Fruit fly (Drosophila melanogaster) whole organism, embryonic: ENCODE results near the gene CG6040.

Experiments used
- Atf3 ChIP-seq: fragments of 200-800 bp; sonication (Bioruptor generic); optimal IDR thresholded peaks from 3 replicates; lab custom pipeline; 2016; ENCODE audit warnings: missing biosample characterization, missing genetic modification characterization
- CG11723 ChIP-seq: fragments of 200-800 bp; sonication (Bioruptor generic); optimal IDR thresholded peaks from 2 replicates; lab custom pipeline; 2017; ENCODE audit warnings: missing biosample characterization, mild to moderate bottlenecking, missing genetic modification characterization
- CG12104 ChIP-seq: fragments of 200-800 bp; sonication (Bioruptor generic); optimal IDR thresholded peaks from 3 replicates; lab custom pipeline; 2016; ENCODE audit warnings: missing biosample characterization, missing genetic modification characterization
- CG17186 ChIP-seq: fragments of 200-800 bp; sonication (Bioruptor generic); optimal IDR thresholded peaks from 3 replicates; lab custom pipeline; 2017; ENCODE audit warnings: missing biosample characterization, missing genetic modification reagents, missing genetic modification characterization
- CG18011 ChIP-seq: fragments of 200-800 bp; sonication (Bioruptor generic); optimal IDR thresholded peaks from 2 replicates; lab custom pipeline; 2017; ENCODE audit warnings: missing biosample characterization, missing genetic modification characterization, mild to moderate bottlenecking, moderate library complexity, missing genotype
- CG18599 ChIP-seq: fragments of 200-800 bp; sonication (Bioruptor generic); optimal IDR thresholded peaks from 3 replicates; lab custom pipeline; 2017; ENCODE audit warnings: missing biosample characterization, missing genetic modification characterization, mild to moderate bottlenecking, moderate library complexity, missing genetic modification reagents
- CG18619 ChIP-seq: fragments of 200-800 bp; sonication (Bioruptor generic); optimal IDR thresholded peaks from 3 replicates; lab custom pipeline; 2017; ENCODE audit warnings: missing biosample characterization, mild to moderate bottlenecking, missing genetic modification characterization
- CG2202 ChIP-seq: fragments of 200-800 bp; sonication (Bioruptor generic); optimal IDR thresholded peaks from 2 replicates; lab custom pipeline; 2018; ENCODE audit warnings: missing biosample characterization, mild to moderate bottlenecking, missing genetic modification characterization
- CG31388 ChIP-seq: fragments of 200-800 bp; sonication (Bioruptor generic); optimal IDR thresholded peaks from 2 replicates; lab custom pipeline; 2016; ENCODE audit warnings: missing biosample characterization, missing genetic modification characterization
- CG3163 ChIP-seq: fragments of 200-800 bp; sonication (Bioruptor generic); optimal IDR thresholded peaks from 3 replicates; lab custom pipeline; 2016; ENCODE audit warnings: missing biosample characterization, missing genetic modification characterization
- CG3407 ChIP-seq: fragments of 200-800 bp; sonication (Bioruptor generic); optimal IDR thresholded peaks from 2 replicates; lab custom pipeline; 2018; ENCODE audit warnings: missing biosample characterization, mild to moderate bottlenecking, missing genetic modification characterization
- CG7271 ChIP-seq: fragments of 200-800 bp; sonication (Bioruptor generic); optimal IDR thresholded peaks from 2 replicates; lab custom pipeline; 2018; ENCODE audit warnings: missing biosample characterization, mild to moderate bottlenecking, missing genetic modification characterization, moderate library complexity
- CG7839 ChIP-seq: fragments of 200-800 bp; sonication (Bioruptor generic); optimal IDR thresholded peaks from 3 replicates; lab custom pipeline; 2018; ENCODE audit warnings: missing biosample characterization, mild to moderate bottlenecking, missing genetic modification characterization, moderate library complexity
- CkIIα-i1 ChIP-seq: fragments of 200-800 bp; sonication (Bioruptor generic); IDR thresholded peaks from 2 replicates; pipeline ENCODE4 v1.3.6; 2022; ENCODE audit warnings: missing biosample characterization, missing genetic modification characterization
- CoRest ChIP-seq: fragments of 200-800 bp; sonication (Bioruptor generic); optimal IDR thresholded peaks from 3 replicates; lab custom pipeline; 2018; ENCODE audit warnings: missing biosample characterization, mild to moderate bottlenecking, missing genetic modification characterization, moderate library complexity
- D19A ChIP-seq: fragments of 200-800 bp; optimal IDR thresholded peaks from 3 replicates; lab custom pipeline; 2019; ENCODE audit warnings: missing biosample characterization, mild to moderate bottlenecking, missing genetic modification characterization, moderate library complexity
- Dip3 ChIP-seq: fragments of 200-800 bp; sonication (Bioruptor generic); optimal IDR thresholded peaks from 3 replicates; lab custom pipeline; 2016; ENCODE audit warnings: missing biosample characterization, missing genetic modification characterization
- Doc3 ChIP-seq: fragments of 200-800 bp; sonication (Bioruptor generic); IDR thresholded peaks from 3 replicates; pipeline ENCODE4 v1.3.6; 2022; ENCODE audit warnings: missing biosample characterization, missing genetic modification characterization; ENCODE audit not compliant: partially characterized antibody
- ERR ChIP-seq: fragments of 200-800 bp; sonication (Bioruptor generic); optimal IDR thresholded peaks from 2 replicates; lab custom pipeline; 2016; ENCODE audit warnings: missing biosample characterization, missing genetic modification characterization
- Ets97D ChIP-seq: fragments of 200-800 bp; sonication (Bioruptor generic); optimal IDR thresholded peaks from 3 replicates; lab custom pipeline; 2016; ENCODE audit warnings: missing biosample characterization, missing genetic modification characterization
- Fer1 ChIP-seq: fragments of 200-800 bp; sonication (Bioruptor generic); optimal IDR thresholded peaks from 2 replicates; lab custom pipeline; 2017; ENCODE audit warnings: missing biosample characterization, mild to moderate bottlenecking, missing genetic modification characterization
- Gsc ChIP-seq: fragments of 200-800 bp; sonication (Bioruptor generic); IDR thresholded peaks from 2 replicates; pipeline ENCODE4 v1.3.6; 2022; ENCODE audit warnings: missing biosample characterization, missing genetic modification characterization
- Mad ChIP-seq: fragments of 200-800 bp; sonication (Bioruptor generic); optimal IDR thresholded peaks from 2 replicates; lab custom pipeline; 2016; ENCODE audit warnings: missing biosample characterization, missing genetic modification characterization
- NfI ChIP-seq: fragments of 200-800 bp; sonication (Bioruptor generic); optimal IDR thresholded peaks from 3 replicates; lab custom pipeline; 2018; ENCODE audit warnings: missing biosample characterization, mild to moderate bottlenecking, missing genetic modification characterization, moderate library complexity
- Opbp ChIP-seq: fragments of 200-800 bp; sonication (Bioruptor generic); IDR thresholded peaks from 3 replicates; pipeline ENCODE4 v1.3.6; 2022; ENCODE audit warnings: missing biosample characterization, missing genetic modification characterization; ENCODE audit not compliant: partially characterized antibody
- Usf ChIP-seq: fragments of 200-800 bp; sonication (Bioruptor generic); optimal IDR thresholded peaks from 2 replicates; lab custom pipeline; 2017; ENCODE audit warnings: missing genotype, missing biosample characterization, missing genetic modification characterization
- Xrp1 ChIP-seq: fragments of 200-800 bp; sonication (Bioruptor generic); IDR thresholded peaks from 2 replicates; pipeline ENCODE4 v1.3.6; 2022; ENCODE audit warnings: missing biosample characterization, missing genetic modification characterization
- ase ChIP-seq: fragments of 200-800 bp; sonication (Bioruptor generic); IDR thresholded peaks from 3 replicates; pipeline ENCODE4 v1.3.6; 2022; ENCODE audit warnings: missing biosample characterization, missing genetic modification characterization
- ato ChIP-seq: fragments of 200-800 bp; sonication (Bioruptor generic); IDR thresholded peaks from 2 replicates; pipeline ENCODE4 v1.3.6; 2022; ENCODE audit warnings: missing biosample characterization, missing genetic modification characterization; ENCODE audit not compliant: partially characterized antibody
- cad ChIP-seq: fragments of >200 bp; optimal IDR thresholded peaks from 2 replicates; lab custom pipeline; 2017; ENCODE audit warnings: missing biosample characterization, missing genetic modification characterization
- cwo ChIP-seq: fragments of 200-800 bp; sonication (Bioruptor generic); optimal IDR thresholded peaks from 3 replicates; lab custom pipeline; 2017; ENCODE audit warnings: missing biosample characterization, missing genetic modification characterization, mild to moderate bottlenecking, moderate library complexity, missing genetic modification reagents
- dan ChIP-seq: fragments of 200-800 bp; sonication (Bioruptor generic); IDR thresholded peaks from 2 replicates; pipeline ENCODE4 v1.3.6; 2022; ENCODE audit warnings: missing biosample characterization, missing genetic modification characterization
- danr ChIP-seq: fragments of 200-800 bp; sonication (Bioruptor generic); IDR thresholded peaks from 2 replicates; pipeline ENCODE4 v1.3.6; 2022; ENCODE audit warnings: missing biosample characterization, missing genetic modification characterization
- dmrt11E ChIP-seq: fragments of 200-800 bp; sonication (Bioruptor generic); optimal IDR thresholded peaks from 3 replicates; lab custom pipeline; 2018; ENCODE audit warnings: missing biosample characterization, mild to moderate bottlenecking, missing genetic modification characterization, moderate library complexity
- emc ChIP-seq: fragments of 200-800 bp; sonication (Bioruptor generic); optimal IDR thresholded peaks from 2 replicates; lab custom pipeline; 2016; ENCODE audit warnings: missing biosample characterization, missing genetic modification characterization
- eyg ChIP-seq: fragments of 200-800 bp; sonication (Bioruptor generic); optimal IDR thresholded peaks from 3 replicates; lab custom pipeline; 2016; ENCODE audit warnings: missing biosample characterization, missing genetic modification characterization
- fd3F ChIP-seq: fragments of 200-800 bp; sonication (Bioruptor generic); optimal IDR thresholded peaks from 2 replicates; lab custom pipeline; 2018; ENCODE audit warnings: missing biosample characterization, mild to moderate bottlenecking, missing genetic modification characterization, moderate library complexity
- gcm2 ChIP-seq: fragments of 200-800 bp; sonication (Bioruptor generic); optimal IDR thresholded peaks from 2 replicates; lab custom pipeline; 2016; ENCODE audit warnings: missing biosample characterization, missing genetic modification characterization
- gsb ChIP-seq: fragments of 200-800 bp; sonication (Bioruptor generic); IDR thresholded peaks from 2 replicates; pipeline ENCODE4 v1.3.6; 2022; ENCODE audit warnings: missing biosample characterization, missing genetic modification characterization
- ham ChIP-seq: fragments of 200-800 bp; sonication (Bioruptor generic); IDR thresholded peaks from 2 replicates; pipeline ENCODE4 v1.3.6; 2022; ENCODE audit warnings: missing biosample characterization, missing genetic modification characterization
- inv ChIP-seq: fragments of 200-800 bp; sonication (Bioruptor generic); IDR thresholded peaks from 2 replicates; pipeline ENCODE4 v1.3.6; 2022; ENCODE audit warnings: missing biosample characterization, missing genetic modification characterization; ENCODE audit not compliant: partially characterized antibody
- kah ChIP-seq: fragments of 200-800 bp; sonication (Bioruptor generic); optimal IDR thresholded peaks from 2 replicates; lab custom pipeline; 2018; ENCODE audit warnings: missing biosample characterization, mild to moderate bottlenecking, missing genetic modification characterization
- pb ChIP-seq: fragments of 200-800 bp; sonication (Bioruptor generic); optimal IDR thresholded peaks from 3 replicates; lab custom pipeline; 2016; ENCODE audit warnings: missing biosample characterization, missing genetic modification characterization
- pros ChIP-seq: fragments of 200-800 bp; sonication (Bioruptor generic); optimal IDR thresholded peaks from 3 replicates; lab custom pipeline; 2019; ENCODE audit warnings: missing biosample characterization, mild to moderate bottlenecking, missing genetic modification characterization, moderate library complexity
- row ChIP-seq: fragments of 200-800 bp; sonication (Bioruptor generic); IDR thresholded peaks from 3 replicates; pipeline ENCODE4 v1.3.6; 2022; ENCODE audit warnings: missing biosample characterization, missing genetic modification characterization
- scrt ChIP-seq: fragments of 200-800 bp; sonication (Bioruptor generic); optimal IDR thresholded peaks from 2 replicates; lab custom pipeline; 2018; ENCODE audit warnings: missing biosample characterization, mild to moderate bottlenecking, missing genetic modification characterization, moderate library complexity
- sens ChIP-seq: fragments of 200-800 bp; sonication (Bioruptor generic); peaks from one replicate; lab custom pipeline; 2016; ENCODE audit warnings: missing biosample characterization, missing genetic modification characterization
- slbo ChIP-seq: fragments of 200-800 bp; sonication (Bioruptor generic); IDR thresholded peaks from 2 replicates; pipeline ENCODE4 v1.3.6; 2022; ENCODE audit warnings: missing biosample characterization, missing genetic modification characterization
- tin ChIP-seq: fragments of 200-800 bp; sonication (Bioruptor generic); optimal IDR thresholded peaks from 3 replicates; lab custom pipeline; 2016; ENCODE audit warnings: missing biosample characterization, missing genetic modification characterization
- tna ChIP-seq: fragments of 200-800 bp; sonication (Bioruptor generic); IDR thresholded peaks from 2 replicates; pipeline ENCODE4 v1.3.6; 2022; ENCODE audit warnings: missing biosample characterization, missing genetic modification characterization; ENCODE audit not compliant: partially characterized antibody
- twi ChIP-seq: fragments of 200-800 bp; optimal IDR thresholded peaks from 2 replicates; lab custom pipeline; 2019; ENCODE audit warnings: missing biosample characterization, mild to moderate bottlenecking, missing genetic modification characterization, moderate library complexity
- yki ChIP-seq: fragments of >200 bp; optimal IDR thresholded peaks from 3 replicates; lab custom pipeline; 2018

CG6040 gene

DNA sequence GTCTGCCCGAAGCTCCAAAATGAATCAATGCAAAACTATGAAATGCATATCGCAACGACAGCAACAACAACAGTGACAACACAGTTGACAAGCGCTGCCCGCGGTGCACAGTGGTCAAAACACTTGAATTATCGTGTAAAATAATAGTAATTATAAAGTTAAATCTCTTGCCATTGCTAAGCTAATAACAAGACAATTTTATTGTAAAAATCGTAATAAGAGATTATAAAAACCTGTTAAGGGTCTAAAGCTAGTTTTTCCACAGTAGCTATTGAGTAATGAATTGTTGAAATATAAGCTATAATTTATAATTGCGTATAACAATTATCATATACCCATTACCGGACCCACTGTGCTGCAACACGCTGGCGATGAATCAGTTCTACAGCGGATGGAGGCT lies 23.8 kb upstream of the CG6040 start (continued):
- peak; percentile 16 for TF ChIP-seq CG18599 (GFP tag; lab: Kevin White, UChicago)
- peak; percentile 42 for TF ChIP-seq CG11723
- TF ChIP-seq CG7839 (tag; lab: Kevin White, UChicago): peak; percentile 74
- no peak for TF ChIP-seq CG12104 (GFP tag; lab: Kevin White, UChicago)
- no peak for TF ChIP-seq CG31388 (GFP tag; lab: Kevin White, UChicago)
- TF ChIP-seq tna: no peak
- TF ChIP-seq CG3407: peak; percentile 42
- TF ChIP-seq dan (GFP tag; lab: Robert Waterston, UW): no peak
- no peak for TF ChIP-seq ERR (GFP tag; lab: Kevin White, UChicago)
- TF ChIP-seq Opbp (GFP tag; lab: Robert Waterston, UW): no peak
- TF ChIP-seq ase (GFP tag; lab: Robert Waterston, UW): no peak
- no peak for TF ChIP-seq CG18011 (GFP tag; lab: Kevin White, UChicago)
- TF ChIP-seq scrt (GFP tag; lab: Kevin White, UChicago): no peak
- no peak for TF ChIP-seq pros (GFP tag; lab: Kevin White, UChicago)
- TF ChIP-seq yki (lab: Kevin White, UChicago): no peak
- no peak for TF ChIP-seq Atf3 (GFP tag; lab: Kevin White, UChicago)
- TF ChIP-seq CoRest (tag; lab: Kevin White, UChicago): peak; percentile 49
- no peak for TF ChIP-seq CkIIα-i1 (GFP tag; lab: Robert Waterston, UW)
- TF ChIP-seq Mad (GFP tag; lab: Kevin White, UChicago): no peak
- TF ChIP-seq Xrp1 (GFP tag; lab: Robert Waterston, UW): peak; percentile 86
- TF ChIP-seq row (GFP tag; lab: Robert Waterston, UW): peak; percentile 60
- no peak for TF ChIP-seq Fer1
- no peak for TF ChIP-seq ham
- TF ChIP-seq twi (tag; lab: Kevin White, UChicago): peak; percentile 22
- no peak for TF ChIP-seq eyg (GFP tag; lab: Kevin White, UChicago)
- TF ChIP-seq slbo (GFP tag; lab: Robert Waterston, UW): no peak
- TF ChIP-seq Doc3 (GFP tag; lab: Robert Waterston, UW): no peak
- TF ChIP-seq Ets97D (GFP tag; lab: Kevin White, UChicago): no peak
- no peak for TF ChIP-seq cwo (GFP tag; lab: Kevin White, UChicago)
- 0 out of 2 replicates have a peak, but pooled peaks have one; percentile 12 for TF ChIP-seq danr (GFP tag; lab: Robert Waterston, UW)
- 0 out of 2 replicates have a peak, but pooled peaks have one; percentile 7 for TF ChIP-seq Gsc
- TF ChIP-seq pb (GFP tag; lab: Kevin White, UChicago): no peak
- no peak for TF ChIP-seq Dip3
- TF ChIP-seq kah: no peak
- no peak for TF ChIP-seq gcm2 (GFP tag; lab: Kevin White, UChicago)
- no peak for TF ChIP-seq NfI (GFP tag; lab: Kevin White, UChicago)
- no peak for TF ChIP-seq fd3F (GFP tag; lab: Kevin White, UChicago)
- TF ChIP-seq CG17186: no peak
- peak; percentile 36 for TF ChIP-seq tin
- TF ChIP-seq emc (GFP tag; lab: Kevin White, UChicago): no peak
- TF ChIP-seq inv (GFP tag; lab: Robert Waterston, UW): no peak
- peak; percentile 92 for TF ChIP-seq sens (GFP tag; lab: Kevin White, UChicago)
- peak; percentile 57 for TF ChIP-seq D19A (tag; lab: Kevin White, UChicago)
- TF ChIP-seq CG18619 (GFP tag; lab: Kevin White, UChicago): peak; percentile 17
- no peak for TF ChIP-seq Usf
- TF ChIP-seq gsb (GFP tag; lab: Robert Waterston, UW): no peak
- no peak for TF ChIP-seq ato (GFP tag; lab: Robert Waterston, UW)
- peak; percentile 23 for TF ChIP-seq CG7271 (tag; lab: Kevin White, UChicago)
- TF ChIP-seq CG3163 (GFP tag; lab: Kevin White, UChicago): no peak
- TF ChIP-seq dmrt11E (tag; lab: Kevin White, UChicago): peak; percentile 70
- no peak for TF ChIP-seq cad (GFP tag; lab: Kevin White, UChicago)
- TF ChIP-seq CG2202 (tag; lab: Kevin White, UChicago): peak; percentile 22
